Worm (Caenorhabditis elegans): ENCODE results near the gene W08F4.3.

W08F4.3 gene

DNA sequence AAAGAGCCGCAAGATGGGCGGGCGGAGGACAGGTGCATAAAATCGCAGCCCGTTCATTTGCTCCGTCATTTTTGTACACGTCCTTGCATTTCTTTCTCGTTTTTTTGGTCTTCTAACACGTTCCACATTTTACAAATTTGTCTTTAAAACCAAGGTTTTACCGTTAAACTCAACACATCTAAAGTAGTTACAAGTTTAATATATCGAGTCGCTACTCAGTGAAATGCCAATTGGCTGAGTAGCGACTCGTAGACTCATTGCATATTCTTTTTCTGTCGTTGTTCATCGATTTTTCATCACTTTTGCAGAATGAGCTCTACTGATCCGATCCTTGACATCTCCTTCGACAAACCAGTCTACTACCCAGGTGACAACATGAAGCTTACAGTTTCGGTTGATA lies 46.8 kb downstream of the W08F4.3 start, which contains the start of gene arrd-1:
Gene arrd-1, plus strand, starts transcription at position 301 of the 400 bp plus-strand sequence.
- TF ChIP-seq mdl-1 (tag; optimal IDR thresholded peaks at IDR 0.05): no peak
- TF ChIP-seq ztf-11 (tag; optimal IDR thresholded peaks at IDR 0.05): no peak
- TF ChIP-seq zag-1 (tag; optimal IDR thresholded peaks at IDR 0.05): no peak
- TF ChIP-seq snpc-4 (tag; optimal IDR thresholded peaks at IDR 0.05): no peak
- no peak for TF ChIP-seq gmeb-1 (tag; optimal IDR thresholded peaks at IDR 0.05)
- no peak for TF ChIP-seq F13H6.1 (tag; optimal IDR thresholded peaks at IDR 0.05)
- TF ChIP-seq ztf-4 (tag; optimal IDR thresholded peaks at IDR 0.05): no peak
- no peak for TF ChIP-seq aly-2 (tag; optimal IDR thresholded peaks at IDR 0.05)
- TF ChIP-seq nhr-10 (tag; optimal IDR thresholded peaks at IDR 0.05): no peak
- TF ChIP-seq nhr-11 (tag; optimal IDR thresholded peaks at IDR 0.05): no peak
- no peak for TF ChIP-seq elt-1 (tag; optimal IDR thresholded peaks at IDR 0.05)
- no peak for TF ChIP-seq lin-39 (tag; optimal IDR thresholded peaks at IDR 0.05)
- TF ChIP-seq alr-1 (tag; optimal IDR thresholded peaks at IDR 0.05): no peak
- no peak for TF ChIP-seq ceh-16 (tag; optimal IDR thresholded peaks at IDR 0.05)
- TF ChIP-seq ZK546.5 (tag; optimal IDR thresholded peaks at IDR 0.05): no peak
- TF ChIP-seq nhr-12 (tag; optimal IDR thresholded peaks at IDR 0.05): no peak

DNA sequence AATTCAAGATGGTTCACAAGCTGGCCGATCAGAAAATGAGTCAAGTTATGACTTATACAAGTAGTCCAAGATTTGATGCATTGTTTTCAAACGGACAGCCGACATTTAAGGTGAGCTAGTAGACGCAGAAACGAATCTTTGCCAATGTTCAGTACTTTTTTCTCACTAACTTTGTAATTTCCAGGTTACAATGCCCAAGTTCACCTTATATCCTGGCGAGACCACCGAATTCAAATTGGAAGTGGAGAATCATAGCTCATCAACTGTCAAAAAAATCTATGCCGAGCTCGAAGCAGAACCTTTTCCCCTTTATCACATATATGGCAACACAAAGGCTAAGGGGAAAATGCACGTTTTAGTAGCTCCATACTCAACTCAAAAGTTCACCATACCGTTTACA lies 47.5 kb downstream of the W08F4.3 start:
- TF ChIP-seq unc-62 (GFP tag; optimal IDR thresholded peaks at IDR 0.05) (no peak), sma-9 (GFP tag; optimal IDR thresholded peaks at IDR 0.05) (no peak), sma-9 (tag; optimal IDR thresholded peaks at IDR 0.05) (no peak), nhr-23 (tag; optimal IDR thresholded peaks at IDR 0.05) (no peak), alr-1 (tag; optimal IDR thresholded peaks at IDR 0.05) (no peak), lin-13 (GFP tag; optimal IDR thresholded peaks at IDR 0.05) (no peak), ZK546.5 (tag; optimal IDR thresholded peaks at IDR 0.05) (no peak), gmeb-1 (tag; optimal IDR thresholded peaks at IDR 0.05) (no peak), egl-27 (tag; optimal IDR thresholded peaks at IDR 0.05) (no peak), ceh-16 (tag; optimal IDR thresholded peaks at IDR 0.05) (no peak), C34F6.9 (tag; optimal IDR thresholded peaks at IDR 0.05) (no peak), skn-1 (tag; optimal IDR thresholded peaks at IDR 0.05) (no peak), ztf-11 (tag; optimal IDR thresholded peaks at IDR 0.05) (no peak), mab-5 (tag; optimal IDR thresholded peaks at IDR 0.05) (no peak), elt-1 (tag; optimal IDR thresholded peaks at IDR 0.05) (no peak), lin-39 (tag; optimal IDR thresholded peaks at IDR 0.05) (no peak), peb-1 (tag; optimal IDR thresholded peaks at IDR 0.05) (no peak), ceh-82 (tag; optimal IDR thresholded peaks at IDR 0.05) (no peak), unc-39 (tag; optimal IDR thresholded peaks at IDR 0.05) (no peak)
